Worm (Caenorhabditis elegans): Measurements from ENCODE around the gene dlat-1.
A peak's percentile ranks its signal among the peaks of the same experiment; 100 is the strongest.

- TF ChIP-seq ztf-6 (GFP tag; IDR thresholded peaks at IDR 0.05): no peak
- no peak for TF ChIP-seq sptf-2 (GFP tag; optimal IDR thresholded peaks at IDR 0.05)
- no peak for TF ChIP-seq snpc-4 (GFP tag; optimal IDR thresholded peaks at IDR 0.05)
- TF ChIP-seq snpc-4 (tag; optimal IDR thresholded peaks at IDR 0.05): peak in 1 of 4 experiments; percentile 6
- no peak for TF ChIP-seq chd-7 (tag; optimal IDR thresholded peaks at IDR 0.05)
- no peak for TF ChIP-seq B0336.3 (GFP tag; IDR thresholded peaks at IDR 0.05)
- TF ChIP-seq nhr-90 (tag; optimal IDR thresholded peaks at IDR 0.05): no peak
- no peak for TF ChIP-seq ZK185.1 (tag; optimal IDR thresholded peaks at IDR 0.05; ENCODE audit: poor library complexity, severe bottlenecking)
- TF ChIP-seq ztf-3 (GFP tag; optimal IDR thresholded peaks at IDR 0.05): no peak
- no peak for TF ChIP-seq aptf-3 (GFP tag; IDR thresholded peaks at IDR 0.05)
- TF ChIP-seq somi-1 (GFP tag; optimal IDR thresholded peaks at IDR 0.05): no peak
- TF ChIP-seq lin-54 (GFP tag; optimal IDR thresholded peaks at IDR 0.05): no peak
- TF ChIP-seq sea-2 (GFP tag; IDR thresholded peaks at IDR 0.05): no peak
- no peak for TF ChIP-seq aptf-2 (GFP tag; conservative IDR thresholded peaks at IDR 0.05)
- TF ChIP-seq nhr-179 (tag; optimal IDR thresholded peaks at IDR 0.05): no peak
These were observed at the start of gene dlat-1, which contains the start of gene fntb-1 for ce11 chrV:14447240-14447763.
